Fruit fly (Drosophila melanogaster): Measurements from ENCODE around the gene Myo10A.

The Myo10A gene

dm6 chrX:10952386-10952785 is 21.7 kb downstream of the Myo10A start, which contains the start of gene Rab9Fb:
Gene Rab9Fb (minus strand): TSS chrX:10952486.
- TF ChIP-seq psq (optimal IDR thresholded peaks at IDR 0.05) (no peak), Dll (optimal IDR thresholded peaks at IDR 0.05) (no peak), CG8478 (optimal IDR thresholded peaks at IDR 0.05) (no peak)

dm6 chrX:10953240-10953639 is 22.6 kb downstream of the Myo10A start:
- TF ChIP-seq EcR (GFP tag; optimal IDR thresholded peaks at IDR 0.05) (no peak), CG8478 (optimal IDR thresholded peaks at IDR 0.05) (no peak), usp (GFP tag; optimal IDR thresholded peaks at IDR 0.05) (no peak), psq (optimal IDR thresholded peaks at IDR 0.05) (no peak), Dll (optimal IDR thresholded peaks at IDR 0.05) (no peak), pan (optimal IDR thresholded peaks at IDR 0.05) (no peak)

DNA sequence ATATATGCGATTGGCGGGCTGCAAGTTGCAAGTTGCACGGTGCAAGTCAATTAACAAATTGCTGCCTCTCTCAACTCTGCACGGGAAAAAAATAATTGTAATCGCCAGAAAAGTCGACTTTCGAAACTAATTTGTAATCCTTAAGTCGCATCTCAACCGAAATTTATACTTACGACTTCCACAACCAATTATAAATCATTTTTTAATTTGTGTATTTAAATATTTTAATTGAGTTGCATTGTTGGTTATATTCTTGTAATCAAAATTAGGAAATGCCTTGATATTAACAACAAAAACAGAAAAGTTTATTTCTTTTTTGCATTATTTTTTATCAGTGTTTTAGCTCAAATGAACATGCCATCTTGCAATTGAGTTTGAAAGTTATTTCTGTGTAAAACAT is 29.3 kb downstream of the Myo10A start:
- TF ChIP-seq EcR (GFP tag; optimal IDR thresholded peaks at IDR 0.05): no peak
- no peak for TF ChIP-seq usp (GFP tag; optimal IDR thresholded peaks at IDR 0.05)
- TF ChIP-seq Dll (optimal IDR thresholded peaks at IDR 0.05): no peak
- no peak for TF ChIP-seq CG8478 (optimal IDR thresholded peaks at IDR 0.05)

DNA sequence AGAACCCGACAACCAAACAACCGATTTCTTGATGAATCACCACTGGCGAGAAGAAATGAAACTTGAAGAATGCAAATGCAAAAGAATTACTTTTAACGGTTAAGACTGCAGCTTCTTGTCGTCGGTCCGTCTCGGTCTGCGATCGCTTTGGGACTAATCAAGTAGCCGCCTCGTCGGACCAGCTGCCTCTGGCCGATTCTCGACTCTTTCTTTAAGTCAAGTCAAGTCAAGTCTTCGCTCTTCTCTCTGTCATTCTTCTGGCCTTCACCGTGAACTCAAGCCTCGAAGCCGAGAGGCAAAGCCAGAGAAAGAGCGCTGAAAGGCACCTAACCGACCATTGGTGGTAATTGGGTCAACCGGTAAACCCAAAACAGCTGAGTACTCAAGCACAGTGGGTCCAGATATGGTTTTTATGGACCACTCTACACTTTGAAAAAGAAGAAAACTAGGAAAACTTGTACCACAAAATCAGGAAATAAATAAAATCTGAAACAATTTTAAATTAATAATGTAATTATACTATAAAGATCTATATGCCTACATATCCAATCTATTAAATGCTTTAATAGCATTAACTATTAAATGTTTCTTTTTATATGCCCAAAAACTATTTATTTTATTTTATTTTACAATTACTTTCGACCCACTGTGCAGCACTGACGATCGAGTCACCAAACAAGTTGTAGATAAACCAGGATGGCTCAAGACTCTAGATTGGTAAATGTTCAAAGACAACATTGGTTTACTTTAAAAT is 36.5 kb downstream of the Myo10A start, which contains the start of gene C901:
C901 (minus strand) TSS at position 157 of the 754 bp plus-strand sequence.
- TF ChIP-seq EcR (GFP tag; optimal IDR thresholded peaks at IDR 0.05): no peak
- TF ChIP-seq usp (GFP tag; optimal IDR thresholded peaks at IDR 0.05): no peak
- no peak for TF ChIP-seq Dll (optimal IDR thresholded peaks at IDR 0.05)
- TF ChIP-seq CG8478 (optimal IDR thresholded peaks at IDR 0.05): no peak
- TF ChIP-seq psq (optimal IDR thresholded peaks at IDR 0.05): no peak
- no peak for TF ChIP-seq pan (optimal IDR thresholded peaks at IDR 0.05)
